Worm (Caenorhabditis elegans): Measurements from ENCODE around the gene Y77E11A.7.

Gene Y77E11A.7

DNA sequence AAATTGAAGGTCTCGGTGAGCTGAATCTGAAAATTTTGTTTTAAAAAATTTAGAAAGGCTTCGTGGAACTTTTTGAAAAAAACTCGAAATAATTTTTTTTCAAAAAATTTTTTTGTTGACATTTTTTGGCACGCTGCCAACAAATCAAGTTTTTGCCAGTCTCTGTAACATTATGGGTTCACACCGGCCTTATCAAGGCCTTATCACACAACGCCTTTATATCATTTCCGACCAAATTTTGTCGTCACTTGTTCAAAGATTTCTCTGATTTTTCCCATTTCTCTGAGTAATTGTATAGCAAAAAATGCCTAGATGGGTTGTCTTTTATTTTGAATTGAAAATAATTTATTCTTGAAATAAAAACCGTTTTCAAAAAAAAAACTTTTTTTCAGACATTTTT lies 13.9 kb downstream of the Y77E11A.7 start:
- no peak for TF ChIP-seq ztf-29 (GFP tag; IDR thresholded peaks at IDR 0.05)
- TF ChIP-seq flt-1 (GFP tag; IDR thresholded peaks at IDR 0.05): no peak
- TF ChIP-seq cog-1 (tag; optimal IDR thresholded peaks at IDR 0.05): no peak
- TF ChIP-seq T22C8.4 (GFP tag; IDR thresholded peaks at IDR 0.05): no peak
- TF ChIP-seq klf-2 (GFP tag; conservative IDR thresholded peaks at IDR 0.05): no peak
- no peak for TF ChIP-seq ref-1 (GFP tag; conservative IDR thresholded peaks at IDR 0.05)
- no peak for TF ChIP-seq tab-1 (GFP tag; IDR thresholded peaks at IDR 0.05)
- no peak for TF ChIP-seq med-1 (GFP tag; optimal IDR thresholded peaks at IDR 0.05; ENCODE audit: insufficient read depth)
- no peak for TF ChIP-seq ztf-23 (GFP tag; IDR thresholded peaks at IDR 0.05)

DNA sequence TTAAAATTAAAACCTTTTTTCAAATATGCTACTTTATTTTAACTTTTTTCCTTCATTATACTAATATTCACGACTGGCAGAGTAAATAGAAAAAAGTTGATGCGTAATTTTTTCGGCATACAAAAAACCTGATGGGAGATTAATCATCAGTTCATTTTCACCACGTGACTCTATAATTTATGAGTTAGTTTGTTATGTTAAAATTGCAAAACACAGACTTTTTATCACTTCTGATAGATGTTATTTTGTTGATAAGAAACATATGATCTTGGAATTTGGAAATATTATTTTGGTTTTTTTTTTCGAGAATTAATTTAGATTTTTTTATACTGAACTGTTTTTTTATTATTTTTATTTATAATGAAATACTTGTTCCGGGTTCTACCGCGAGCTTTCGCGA lies 15.7 kb downstream of the Y77E11A.7 start:
- no peak for TF ChIP-seq flt-1 (GFP tag; IDR thresholded peaks at IDR 0.05)
- no peak for TF ChIP-seq ztf-23 (GFP tag; IDR thresholded peaks at IDR 0.05)
- no peak for TF ChIP-seq T22C8.4 (GFP tag; IDR thresholded peaks at IDR 0.05)
- no peak for TF ChIP-seq ref-1 (GFP tag; conservative IDR thresholded peaks at IDR 0.05)
- no peak for TF ChIP-seq ztf-29 (GFP tag; IDR thresholded peaks at IDR 0.05)
- TF ChIP-seq klf-2 (GFP tag; conservative IDR thresholded peaks at IDR 0.05): no peak
- no peak for TF ChIP-seq tab-1 (GFP tag; IDR thresholded peaks at IDR 0.05)
- TF ChIP-seq med-1 (GFP tag; optimal IDR thresholded peaks at IDR 0.05; ENCODE audit: insufficient read depth): no peak
- TF ChIP-seq cog-1 (tag; optimal IDR thresholded peaks at IDR 0.05): no peak

DNA sequence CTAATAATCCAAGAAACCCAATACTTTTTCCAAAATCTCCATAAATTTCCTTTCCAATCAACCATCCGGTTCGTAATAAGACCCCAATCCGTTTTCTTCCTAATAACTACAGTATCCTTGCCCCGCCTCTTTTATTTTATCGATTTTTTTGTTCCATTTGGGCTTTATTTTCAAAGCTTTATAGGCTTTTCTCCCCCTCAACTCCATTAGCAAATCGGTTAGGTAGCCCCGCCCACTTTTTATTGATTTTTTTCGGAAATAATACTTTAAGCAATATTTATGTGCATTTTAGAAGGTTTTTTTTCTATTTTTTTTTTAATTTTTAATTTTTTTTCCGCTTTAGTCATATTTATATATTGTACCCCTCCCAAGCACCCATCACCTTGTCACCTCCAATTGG lies 19.6 kb downstream of the Y77E11A.7 start:
- TF ChIP-seq klf-2 (GFP tag; conservative IDR thresholded peaks at IDR 0.05) (no peak), T22C8.4 (GFP tag; IDR thresholded peaks at IDR 0.05) (peak; percentile 71)

DNA sequence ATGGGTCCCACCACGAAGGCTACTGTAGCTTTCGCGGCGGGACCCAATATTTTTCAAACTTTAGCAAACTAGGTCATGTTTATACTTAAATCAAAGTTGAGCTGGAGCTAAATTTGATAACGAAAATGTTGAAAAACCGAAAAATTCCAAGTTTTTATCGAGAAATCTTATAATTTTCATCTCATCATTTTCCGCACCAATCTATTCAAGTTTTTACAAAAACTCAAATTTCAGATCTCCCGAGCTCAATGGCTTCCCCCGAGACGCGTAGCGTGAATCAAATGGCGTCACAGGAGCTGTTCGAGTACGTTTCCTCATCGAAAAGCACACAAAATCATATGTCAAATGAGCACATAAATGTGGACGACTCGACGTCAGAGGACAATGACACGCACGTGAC lies 21.8 kb downstream of the Y77E11A.7 start:
- TF ChIP-seq klf-2 (GFP tag; conservative IDR thresholded peaks at IDR 0.05): no peak
- no peak for TF ChIP-seq ztf-23 (GFP tag; IDR thresholded peaks at IDR 0.05)
- no peak for TF ChIP-seq med-1 (GFP tag; optimal IDR thresholded peaks at IDR 0.05; ENCODE audit: insufficient read depth)
- no peak for TF ChIP-seq flt-1 (GFP tag; IDR thresholded peaks at IDR 0.05)
- no peak for TF ChIP-seq ref-1 (GFP tag; conservative IDR thresholded peaks at IDR 0.05)
- no peak for TF ChIP-seq ztf-29 (GFP tag; IDR thresholded peaks at IDR 0.05)
- TF ChIP-seq T22C8.4 (GFP tag; IDR thresholded peaks at IDR 0.05): no peak
- no peak for TF ChIP-seq cog-1 (tag; optimal IDR thresholded peaks at IDR 0.05)
- no peak for TF ChIP-seq tab-1 (GFP tag; IDR thresholded peaks at IDR 0.05)

DNA sequence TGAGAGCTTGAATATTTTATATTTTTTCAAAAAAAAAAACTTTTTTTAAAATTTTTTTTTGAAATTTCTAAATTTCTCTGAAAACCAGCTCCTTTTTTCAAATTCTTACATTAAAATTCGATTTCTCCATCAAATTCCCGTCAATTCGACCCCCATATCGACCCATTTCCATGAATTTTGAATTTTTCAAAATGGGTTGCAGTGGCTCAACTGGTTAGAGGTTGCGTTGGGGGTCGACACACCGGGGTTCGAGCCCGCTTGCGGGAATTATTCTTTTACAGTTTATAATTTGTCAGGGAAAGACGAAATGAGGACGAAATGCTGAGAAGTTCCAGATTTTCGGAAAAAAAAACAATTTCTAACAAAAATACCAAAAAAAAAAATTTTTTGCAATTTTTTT lies 25.6 kb downstream of the Y77E11A.7 start:
- no peak for TF ChIP-seq ref-1 (GFP tag; conservative IDR thresholded peaks at IDR 0.05)
- TF ChIP-seq med-1 (GFP tag; optimal IDR thresholded peaks at IDR 0.05; ENCODE audit: insufficient read depth): no peak
- TF ChIP-seq ztf-29 (GFP tag; IDR thresholded peaks at IDR 0.05): no peak
- TF ChIP-seq T22C8.4 (GFP tag; IDR thresholded peaks at IDR 0.05): no peak

DNA sequence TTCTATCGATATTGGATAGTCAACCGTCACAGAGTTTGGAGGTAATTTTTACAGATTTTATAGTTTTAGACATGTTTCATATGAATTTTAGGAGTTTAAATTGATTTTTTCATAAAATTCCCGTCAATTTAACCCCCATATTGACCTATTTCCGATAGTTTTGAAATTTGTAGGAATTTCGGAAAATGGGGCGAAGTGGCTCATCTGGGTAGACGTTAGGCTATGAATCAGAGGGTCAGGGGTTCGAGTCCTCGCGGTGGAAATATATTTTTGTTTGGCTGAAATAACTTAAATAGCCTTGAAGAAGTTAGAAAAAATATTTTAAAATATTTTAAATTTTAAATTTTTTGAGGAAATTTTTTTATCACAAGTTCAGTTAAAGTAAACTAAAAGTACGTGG lies 28.2 kb downstream of the Y77E11A.7 start:
- TF ChIP-seq ref-1 (GFP tag; conservative IDR thresholded peaks at IDR 0.05) (no peak), med-1 (GFP tag; optimal IDR thresholded peaks at IDR 0.05; ENCODE audit: insufficient read depth) (no peak), ztf-23 (GFP tag; IDR thresholded peaks at IDR 0.05) (no peak), tab-1 (GFP tag; IDR thresholded peaks at IDR 0.05) (no peak), ztf-29 (GFP tag; IDR thresholded peaks at IDR 0.05) (no peak), T22C8.4 (GFP tag; IDR thresholded peaks at IDR 0.05) (no peak), flt-1 (GFP tag; IDR thresholded peaks at IDR 0.05) (no peak), klf-2 (GFP tag; conservative IDR thresholded peaks at IDR 0.05) (no peak), cog-1 (tag; optimal IDR thresholded peaks at IDR 0.05) (no peak)

DNA sequence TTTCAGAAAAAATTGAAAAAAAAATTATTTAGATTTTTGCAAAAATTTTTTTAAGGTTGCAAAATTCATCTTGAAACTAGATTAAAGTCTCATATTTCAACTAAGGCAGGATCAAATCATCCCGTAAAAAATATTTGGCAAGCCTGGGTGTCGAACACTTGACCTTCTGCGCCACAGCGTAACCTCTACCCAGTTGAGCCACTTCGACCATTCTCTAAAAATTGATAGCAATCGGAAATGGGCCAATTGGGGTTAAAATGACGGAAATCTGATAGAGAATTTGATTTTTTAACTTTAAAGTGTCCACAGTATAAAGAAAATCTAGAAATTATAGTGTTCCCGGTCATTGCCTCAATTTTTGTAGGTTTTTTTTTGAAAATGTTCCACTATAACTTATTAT lies 29.5 kb downstream of the Y77E11A.7 start:
- TF ChIP-seq T22C8.4 (GFP tag; IDR thresholded peaks at IDR 0.05) (no peak), cog-1 (tag; optimal IDR thresholded peaks at IDR 0.05) (no peak), ref-1 (GFP tag; conservative IDR thresholded peaks at IDR 0.05) (no peak), tab-1 (GFP tag; IDR thresholded peaks at IDR 0.05) (no peak), klf-2 (GFP tag; conservative IDR thresholded peaks at IDR 0.05) (no peak), flt-1 (GFP tag; IDR thresholded peaks at IDR 0.05) (no peak), ztf-29 (GFP tag; IDR thresholded peaks at IDR 0.05) (no peak), ztf-23 (GFP tag; IDR thresholded peaks at IDR 0.05) (no peak), med-1 (GFP tag; optimal IDR thresholded peaks at IDR 0.05; ENCODE audit: insufficient read depth) (no peak)

DNA sequence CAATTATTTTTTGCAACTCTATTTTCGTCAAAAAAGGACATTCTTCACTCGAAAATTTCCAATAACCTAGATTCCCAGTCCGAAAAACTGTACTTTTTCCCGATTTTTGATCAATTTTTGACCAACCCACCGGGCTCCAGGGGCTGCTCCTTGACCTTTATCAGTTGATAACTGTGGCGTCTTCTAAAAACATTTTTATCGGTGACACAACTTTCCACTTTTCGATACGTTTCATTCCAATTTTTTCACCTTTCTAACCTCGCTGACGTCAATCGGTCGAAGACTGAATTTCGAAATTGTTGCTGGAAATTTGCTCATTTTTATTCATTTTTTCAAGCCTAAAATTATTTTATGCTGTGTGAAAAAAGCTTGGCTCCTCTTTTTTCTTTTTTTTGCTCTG lies 30.1 kb downstream of the Y77E11A.7 start:
- TF ChIP-seq med-1 (GFP tag; optimal IDR thresholded peaks at IDR 0.05; ENCODE audit: insufficient read depth): no peak

DNA sequence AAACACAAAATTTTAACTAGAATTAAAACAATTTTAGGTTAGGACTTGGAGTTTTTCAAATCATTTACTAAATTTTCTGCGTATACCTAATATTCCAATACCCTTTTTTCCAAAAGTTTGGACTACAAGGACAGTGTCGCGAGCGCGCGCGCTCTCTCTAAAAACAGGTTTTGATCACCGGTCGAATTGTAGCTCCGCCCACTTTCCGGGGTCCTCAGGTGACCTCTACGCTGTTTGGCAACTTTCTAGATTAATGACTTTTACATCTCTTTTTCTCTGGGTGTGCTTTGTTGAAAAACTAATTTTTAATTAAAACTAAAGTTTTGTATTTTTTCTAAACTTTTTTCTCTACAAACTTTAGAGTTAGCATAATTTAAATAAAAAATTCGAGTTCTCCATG lies 30.6 kb downstream of the Y77E11A.7 start:
- TF ChIP-seq ztf-23 (GFP tag; IDR thresholded peaks at IDR 0.05) (no peak), klf-2 (GFP tag; conservative IDR thresholded peaks at IDR 0.05) (no peak), med-1 (GFP tag; optimal IDR thresholded peaks at IDR 0.05; ENCODE audit: insufficient read depth) (no peak), T22C8.4 (GFP tag; IDR thresholded peaks at IDR 0.05) (no peak)

DNA sequence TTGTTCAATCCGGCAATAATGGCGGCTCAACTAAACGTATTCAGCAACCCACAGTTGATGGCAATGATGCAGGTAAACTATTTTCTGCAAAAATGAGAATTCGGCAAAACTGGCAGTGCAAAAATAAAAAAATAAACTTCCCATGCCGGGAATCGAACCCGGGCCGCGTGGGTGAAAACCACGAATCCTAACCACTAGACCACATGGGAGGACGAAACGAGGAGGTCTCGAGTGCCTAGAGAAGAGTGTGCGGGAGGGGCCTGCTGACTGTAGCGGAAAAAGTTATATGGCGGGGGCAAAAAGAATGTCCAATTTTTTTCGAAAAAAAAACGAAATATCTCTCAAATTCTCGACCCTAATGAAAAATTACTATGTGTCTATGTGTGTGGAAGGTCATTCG lies 31.6 kb downstream of the Y77E11A.7 start:
- TF ChIP-seq ztf-23 (GFP tag; IDR thresholded peaks at IDR 0.05) (peak; percentile 87), ztf-29 (GFP tag; IDR thresholded peaks at IDR 0.05) (peak; percentile 78), cog-1 (tag; optimal IDR thresholded peaks at IDR 0.05) (no peak), ref-1 (GFP tag; conservative IDR thresholded peaks at IDR 0.05) (peak; percentile 90), flt-1 (GFP tag; IDR thresholded peaks at IDR 0.05) (peak; percentile 91), klf-2 (GFP tag; conservative IDR thresholded peaks at IDR 0.05) (peak; percentile 65; the same call in 1 of the 2 replicates), tab-1 (GFP tag; IDR thresholded peaks at IDR 0.05) (peak; percentile 88), T22C8.4 (GFP tag; IDR thresholded peaks at IDR 0.05) (peak; percentile 88), med-1 (GFP tag; optimal IDR thresholded peaks at IDR 0.05; ENCODE audit: insufficient read depth) (peak; percentile 39)

DNA sequence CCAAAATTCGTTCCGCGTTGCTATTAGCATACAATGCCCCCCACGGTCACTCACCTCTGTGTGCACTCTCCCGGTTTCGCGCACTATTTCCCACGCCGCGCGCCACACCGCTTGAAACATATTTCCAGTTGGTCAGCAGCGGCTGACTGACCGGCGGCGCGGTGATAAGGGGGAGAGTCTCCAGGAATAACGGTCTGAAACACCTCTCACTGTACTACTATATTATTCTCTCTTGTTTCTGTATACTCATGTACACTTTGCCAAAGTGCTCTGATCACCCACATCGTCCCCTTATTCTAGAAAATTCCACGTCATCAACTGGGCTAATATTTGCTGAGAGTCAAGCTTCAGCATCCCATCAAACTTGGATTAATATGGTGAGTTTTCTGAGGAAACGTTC lies 33.7 kb downstream of the Y77E11A.7 start, which contains the start of gene nhr-41:
nhr-41 (plus strand) TSS at position 301 of the 400 bp plus-strand sequence.
- TF ChIP-seq flt-1 (GFP tag; IDR thresholded peaks at IDR 0.05) (0 out of 2 replicates have a peak, but pooled peaks have one; percentile 23), ztf-23 (GFP tag; IDR thresholded peaks at IDR 0.05) (no peak)
